Worm (Caenorhabditis elegans): ENCODE data around the gene ZK285.2.

DNA sequence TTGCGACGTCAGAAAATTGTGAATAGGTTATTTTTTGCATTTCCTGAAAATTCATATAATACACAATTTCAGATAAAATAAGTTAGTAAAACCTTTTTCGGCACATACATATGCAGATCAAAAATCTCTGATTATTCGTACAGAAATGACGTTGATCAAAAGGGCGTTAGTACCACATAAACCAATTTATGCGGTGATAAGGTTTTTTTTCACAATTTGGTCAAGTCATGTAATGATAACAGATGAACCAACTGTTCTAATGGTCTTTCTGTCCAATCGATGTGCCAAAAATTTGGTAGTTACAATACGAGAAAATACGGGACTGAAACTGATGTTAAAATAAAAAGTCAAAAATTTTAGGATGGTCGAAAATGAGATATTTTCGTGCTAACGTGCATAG, 33.4 kb downstream of the ZK285.2 start:
- TF ChIP-seq flt-1 (GFP tag; IDR thresholded peaks at IDR 0.05) (no peak), med-1 (GFP tag; optimal IDR thresholded peaks at IDR 0.05; ENCODE audit: insufficient read depth) (no peak), cog-1 (tag; optimal IDR thresholded peaks at IDR 0.05) (no peak)

All from whole organism, midembryonic.